Fruit fly (Drosophila melanogaster): ENCODE measurements around the gene CG5321.
A peak's percentile ranks its signal among the peaks of the same experiment; 100 is the strongest.

Gene CG5321

dm6 chrX:14669233-14669632, 10.1 kb upstream of the CG5321 start (continued):
- TF ChIP-seq HHEX (GFP tag; optimal IDR thresholded peaks at IDR 0.05), result peak; percentile 20
- no peak for TF ChIP-seq bowl (GFP tag; IDR thresholded peaks at IDR 0.05)
- TF ChIP-seq Blimp-1 (GFP tag; optimal IDR thresholded peaks at IDR 0.05), result peak; percentile 59
- no peak for TF ChIP-seq BtbVII (GFP tag; optimal IDR thresholded peaks at IDR 0.05)
- peak; percentile 1 for TF ChIP-seq Hr3 (GFP tag; optimal IDR thresholded peaks at IDR 0.05)
- TF ChIP-seq phol (tag; optimal IDR thresholded peaks at IDR 0.05), result peak; percentile 63
- TF ChIP-seq CG18599 (GFP tag; optimal IDR thresholded peaks at IDR 0.05), result peak; percentile 13
- peak; percentile 43 for TF ChIP-seq CG17359 (tag; optimal IDR thresholded peaks at IDR 0.05)
- TF ChIP-seq Spps (tag; optimal IDR thresholded peaks at IDR 0.05), result no peak
- TF ChIP-seq ewg (GFP tag; optimal IDR thresholded peaks at IDR 0.05), result peak; percentile 15
- peak; percentile 3 for TF ChIP-seq CG12219 (GFP tag; optimal IDR thresholded peaks at IDR 0.05)
- TF ChIP-seq CG1233 (GFP tag; optimal IDR thresholded peaks at IDR 0.05), result peak; percentile 34
- TF ChIP-seq CG10147 (GFP tag; optimal IDR thresholded peaks at IDR 0.05), result peak; percentile 6
- 0 out of 2 replicates have a peak, but pooled peaks have one; percentile 14 for TF ChIP-seq CG6689 (GFP tag; IDR thresholded peaks at IDR 0.05)
- TF ChIP-seq h (optimal IDR thresholded peaks at IDR 0.05), result no peak
- TF ChIP-seq exex (tag; optimal IDR thresholded peaks at IDR 0.05), result no peak
- no peak for TF ChIP-seq prd (optimal IDR thresholded peaks at IDR 0.05)
- TF ChIP-seq prd (GFP tag; IDR thresholded peaks at IDR 0.05), result 0 out of 3 replicates have a peak, but pooled peaks have one; percentile 25
- peak; percentile 6 for TF ChIP-seq tin (GFP tag; optimal IDR thresholded peaks at IDR 0.05)
- TF ChIP-seq Adf1 (GFP tag; IDR thresholded peaks at IDR 0.05), result no peak
- TF ChIP-seq sna (GFP tag; IDR thresholded peaks at IDR 0.05; ENCODE audit: partially characterized antibody), result no peak
- peak; percentile 28 for TF ChIP-seq ind (GFP tag; optimal IDR thresholded peaks at IDR 0.05)
- TF ChIP-seq eve (GFP tag; optimal IDR thresholded peaks at IDR 0.05), result peak in 1 of 2 experiments; percentile 46
- TF ChIP-seq Usf (GFP tag; optimal IDR thresholded peaks at IDR 0.05), result no peak
- no peak for TF ChIP-seq jing (GFP tag; optimal IDR thresholded peaks at IDR 0.05)
- TF ChIP-seq CG10209 (GFP tag; optimal IDR thresholded peaks at IDR 0.05), result peak; percentile 13
- no peak for TF ChIP-seq CG12071 (GFP tag; optimal IDR thresholded peaks at IDR 0.05)
- TF ChIP-seq CG9437 (GFP tag; optimal IDR thresholded peaks at IDR 0.05), result peak; percentile 17
- peak; percentile 50 for TF ChIP-seq CG18262 (tag; optimal IDR thresholded peaks at IDR 0.05)
- TF ChIP-seq Abd-B (GFP tag; optimal IDR thresholded peaks at IDR 0.05), result peak; percentile 54
- peak; percentile 24 for TF ChIP-seq CG14710 (tag; optimal IDR thresholded peaks at IDR 0.05)
- TF ChIP-seq CG11085 (GFP tag; IDR thresholded peaks at IDR 0.05), result no peak
- TF ChIP-seq CG13424 (tag; optimal IDR thresholded peaks at IDR 0.05), result peak; percentile 40
- TF ChIP-seq Meics (GFP tag; optimal IDR thresholded peaks at IDR 0.05), result peak; percentile 50
- no peak for TF ChIP-seq ken (GFP tag; IDR thresholded peaks at IDR 0.05)
- TF ChIP-seq Hr51 (GFP tag; optimal IDR thresholded peaks at IDR 0.05), result peak in 1 of 2 experiments; percentile 39
- TF ChIP-seq CG7839 (tag; optimal IDR thresholded peaks at IDR 0.05), result peak; percentile 63
- peak; percentile 55 for TF ChIP-seq fd96Cb (tag; optimal IDR thresholded peaks at IDR 0.05)
- TF ChIP-seq gem (tag; optimal IDR thresholded peaks at IDR 0.05), result peak; percentile 64
- peak; percentile 3 for TF ChIP-seq gsb-n (tag; optimal IDR thresholded peaks at IDR 0.05)
- TF ChIP-seq lmd (GFP tag; IDR thresholded peaks at IDR 0.05), result peak; percentile 17; the same call in 1 of the 2 replicates
- TF ChIP-seq lab (GFP tag; optimal IDR thresholded peaks at IDR 0.05), result peak; percentile 19
- peak; percentile 68 for TF ChIP-seq Ets65A (GFP tag)
- TF ChIP-seq CG2678 (tag; optimal IDR thresholded peaks at IDR 0.05), result peak; percentile 60
- peak; percentile 6 for TF ChIP-seq NfI (GFP tag; optimal IDR thresholded peaks at IDR 0.05)
- peak; percentile 11 for TF ChIP-seq CG10267 (tag; optimal IDR thresholded peaks at IDR 0.05)
- peak; percentile 62; the same call in 1 of the 2 replicates for TF ChIP-seq CG31441 (GFP tag; IDR thresholded peaks at IDR 0.05)
- TF ChIP-seq CG6791 (GFP tag; IDR thresholded peaks at IDR 0.05; ENCODE audit: partially characterized antibody), result no peak
- peak; percentile 58 for TF ChIP-seq CG10979 (tag; optimal IDR thresholded peaks at IDR 0.05)
- TF ChIP-seq CG4424 (GFP tag; optimal IDR thresholded peaks at IDR 0.05), result peak; percentile 34

Measured in whole organism, embryonic.